Fruit fly (Drosophila melanogaster): ENCODE measurements around the gene CG13895.

CG13895 gene

dm6 chr3L:746345-746932, 38.4 kb upstream of the CG13895 start (continued):
- TF ChIP-seq CG7368 (GFP tag; optimal IDR thresholded peaks at IDR 0.05) (peak; percentile 74), Eip78C (GFP tag) (peak; percentile 95), Ets96B (tag; optimal IDR thresholded peaks at IDR 0.05) (peak; percentile 92), CG16779 (tag; optimal IDR thresholded peaks at IDR 0.05) (peak; percentile 53), net (GFP tag; optimal IDR thresholded peaks at IDR 0.05) (peak; percentile 64), CG32006 (GFP tag; optimal IDR thresholded peaks at IDR 0.05) (peak; percentile 29), Met (GFP tag; optimal IDR thresholded peaks at IDR 0.05) (peak; percentile 57), Hr38 (GFP tag; optimal IDR thresholded peaks at IDR 0.05) (no peak), CG10669 (GFP tag; optimal IDR thresholded peaks at IDR 0.05) (peak; percentile 95)

dm6 chr3L:745222-745942, 37.4 kb upstream of the CG13895 start:
- no peak for TF ChIP-seq Hr38 (GFP tag; optimal IDR thresholded peaks at IDR 0.05)
- no peak for TF ChIP-seq CG1621 (tag; optimal IDR thresholded peaks at IDR 0.05)
- TF ChIP-seq eg (GFP tag; IDR thresholded peaks at IDR 0.05) = no peak
- no peak for TF ChIP-seq CG6808 (GFP tag; optimal IDR thresholded peaks at IDR 0.05)
- peak; percentile 29 for TF ChIP-seq pdm3 (GFP tag; optimal IDR thresholded peaks at IDR 0.05)
- TF ChIP-seq Lpt (GFP tag; optimal IDR thresholded peaks at IDR 0.05) = no peak
- peak; percentile 13 for TF ChIP-seq CG10669 (GFP tag; optimal IDR thresholded peaks at IDR 0.05)
- TF ChIP-seq fd59A (GFP tag; optimal IDR thresholded peaks at IDR 0.05) = no peak
- no peak for TF ChIP-seq CG15336 (GFP tag; IDR thresholded peaks at IDR 0.05)
- TF ChIP-seq net (GFP tag; optimal IDR thresholded peaks at IDR 0.05) = no peak
- TF ChIP-seq Blimp-1 (GFP tag; optimal IDR thresholded peaks at IDR 0.05) = no peak
- TF ChIP-seq fkh (GFP tag; optimal IDR thresholded peaks at IDR 0.05) = no peak
- no peak for TF ChIP-seq CG11294 (GFP tag; IDR thresholded peaks at IDR 0.05)
- peak; percentile 10 for TF ChIP-seq Ets96B (tag; optimal IDR thresholded peaks at IDR 0.05)
- peak; percentile 49 for TF ChIP-seq Hr39 (GFP tag; optimal IDR thresholded peaks at IDR 0.05)
- peak; percentile 5 for TF ChIP-seq dsx (GFP tag; optimal IDR thresholded peaks at IDR 0.05; ENCODE audit: poor library complexity, severe bottlenecking)
- TF ChIP-seq acj6 (GFP tag; optimal IDR thresholded peaks at IDR 0.05) = peak; percentile 43
- TF ChIP-seq CG6276 (GFP tag; optimal IDR thresholded peaks at IDR 0.05) = no peak
- TF ChIP-seq Sox15 (GFP tag; optimal IDR thresholded peaks at IDR 0.05) = no peak
- TF ChIP-seq lz (GFP tag; optimal IDR thresholded peaks at IDR 0.05) = peak; percentile 37
- no peak for TF ChIP-seq CG34406 (GFP tag; optimal IDR thresholded peaks at IDR 0.05)
- peak; percentile 26 for TF ChIP-seq CG10631 (GFP tag; optimal IDR thresholded peaks at IDR 0.05)
- TF ChIP-seq CG16779 (tag; optimal IDR thresholded peaks at IDR 0.05) = no peak
- peak; percentile 2 for TF ChIP-seq vri (GFP tag; optimal IDR thresholded peaks at IDR 0.05)
- TF ChIP-seq CG32006 (GFP tag; optimal IDR thresholded peaks at IDR 0.05) = peak; percentile 16
- TF ChIP-seq CG31627 (GFP tag; optimal IDR thresholded peaks at IDR 0.05) = peak; percentile 33
- TF ChIP-seq Met (GFP tag; optimal IDR thresholded peaks at IDR 0.05) = peak; percentile 55
- peak; percentile 21 for TF ChIP-seq Sox102F (GFP tag; optimal IDR thresholded peaks at IDR 0.05)
- no peak for TF ChIP-seq fd85E (GFP tag; optimal IDR thresholded peaks at IDR 0.05)
- peak; percentile 12 for TF ChIP-seq Ets21C (GFP tag; optimal IDR thresholded peaks at IDR 0.05)
- TF ChIP-seq OdsH (GFP tag; optimal IDR thresholded peaks at IDR 0.05) = peak; percentile 16
- peak; percentile 27 for TF ChIP-seq CG3032 (tag; optimal IDR thresholded peaks at IDR 0.05)
- TF ChIP-seq CG6792 (GFP tag; optimal IDR thresholded peaks at IDR 0.05) = peak; percentile 44
- no peak for TF ChIP-seq Gug (GFP tag; IDR thresholded peaks at IDR 0.05)
- peak; percentile 48 for TF ChIP-seq topi (GFP tag; optimal IDR thresholded peaks at IDR 0.05)
- TF ChIP-seq CG8119 (GFP tag; IDR thresholded peaks at IDR 0.05) = no peak
- TF ChIP-seq CG6163 (GFP tag; IDR thresholded peaks at IDR 0.05) = peak; percentile 52; the same call in 1 of the 3 replicates
- peak; percentile 63 for TF ChIP-seq esn (GFP tag; optimal IDR thresholded peaks at IDR 0.05)
- no peak for TF ChIP-seq Sox14 (GFP tag; optimal IDR thresholded peaks at IDR 0.05)
- peak; percentile 10 for TF ChIP-seq CG11762 (GFP tag; optimal IDR thresholded peaks at IDR 0.05; ENCODE audit: insufficient read depth)
- no peak for TF ChIP-seq CG4318 (GFP tag; optimal IDR thresholded peaks at IDR 0.05)
- no peak for TF ChIP-seq ss (GFP tag; optimal IDR thresholded peaks at IDR 0.05)
- peak; percentile 46 for TF ChIP-seq Smox (GFP tag; optimal IDR thresholded peaks at IDR 0.05)
- TF ChIP-seq CG8632 (GFP tag; optimal IDR thresholded peaks at IDR 0.05) = peak; percentile 24
- no peak for TF ChIP-seq CG7368 (GFP tag; optimal IDR thresholded peaks at IDR 0.05)
- TF ChIP-seq CG11902 (GFP tag; optimal IDR thresholded peaks at IDR 0.05) = no peak
